Fruit fly (Drosophila melanogaster): ENCODE measurements around the gene BigH1.

BigH1 gene

dm6 chr3R:14692230-14692970 is 29.1 kb downstream of the BigH1 start:
- TF ChIP-seq Sin3A (optimal IDR thresholded peaks at IDR 0.05) (no peak), psq (optimal IDR thresholded peaks at IDR 0.05) (no peak), h (optimal IDR thresholded peaks at IDR 0.05) (no peak), insv (optimal IDR thresholded peaks at IDR 0.05) (no peak), Myc (optimal IDR thresholded peaks at IDR 0.05) (no peak), ttk (optimal IDR thresholded peaks at IDR 0.05) (no peak)

- TF ChIP-seq psq (optimal IDR thresholded peaks at IDR 0.05) (no peak), ttk (optimal IDR thresholded peaks at IDR 0.05) (no peak), Sin3A (optimal IDR thresholded peaks at IDR 0.05) (no peak), insv (optimal IDR thresholded peaks at IDR 0.05) (no peak), Myc (optimal IDR thresholded peaks at IDR 0.05) (no peak), h (optimal IDR thresholded peaks at IDR 0.05) (no peak)
Measured at dm6 chr3R:14692971-14693253, 29.7 kb downstream of the BigH1 start.

- TF ChIP-seq Myc (optimal IDR thresholded peaks at IDR 0.05), result no peak
- TF ChIP-seq ttk (optimal IDR thresholded peaks at IDR 0.05), result no peak
- no peak for TF ChIP-seq psq (optimal IDR thresholded peaks at IDR 0.05)
- TF ChIP-seq insv (optimal IDR thresholded peaks at IDR 0.05), result no peak
- TF ChIP-seq h (optimal IDR thresholded peaks at IDR 0.05), result no peak
- no peak for TF ChIP-seq Sin3A (optimal IDR thresholded peaks at IDR 0.05)
Measured at dm6 chr3R:14694583-14694982, 31.3 kb downstream of the BigH1 start.

- TF ChIP-seq Myc (optimal IDR thresholded peaks at IDR 0.05) (no peak), Sin3A (optimal IDR thresholded peaks at IDR 0.05) (no peak), psq (optimal IDR thresholded peaks at IDR 0.05) (no peak), h (optimal IDR thresholded peaks at IDR 0.05) (no peak), insv (optimal IDR thresholded peaks at IDR 0.05) (no peak), ttk (optimal IDR thresholded peaks at IDR 0.05) (no peak)
Measured at dm6 chr3R:14695054-14695453, 31.8 kb downstream of the BigH1 start.

dm6 chr3R:14695665-14696064 is 32.4 kb downstream of the BigH1 start:
- TF ChIP-seq ttk (optimal IDR thresholded peaks at IDR 0.05) (no peak), Sin3A (optimal IDR thresholded peaks at IDR 0.05) (no peak), h (optimal IDR thresholded peaks at IDR 0.05) (no peak), psq (optimal IDR thresholded peaks at IDR 0.05) (no peak), insv (optimal IDR thresholded peaks at IDR 0.05) (no peak)

- TF ChIP-seq insv (optimal IDR thresholded peaks at IDR 0.05) (no peak), Myc (optimal IDR thresholded peaks at IDR 0.05) (no peak), ttk (optimal IDR thresholded peaks at IDR 0.05) (no peak), h (optimal IDR thresholded peaks at IDR 0.05) (no peak), Sin3A (optimal IDR thresholded peaks at IDR 0.05) (no peak), psq (optimal IDR thresholded peaks at IDR 0.05) (no peak)
Measured at dm6 chr3R:14696949-14697513, 33.8 kb downstream of the BigH1 start, which contains the start of gene Meltrin. Gene Meltrin (minus strand): TSS chr3R:14697292.

- no peak for TF ChIP-seq ttk (optimal IDR thresholded peaks at IDR 0.05)
- TF ChIP-seq Myc (optimal IDR thresholded peaks at IDR 0.05), result no peak
- TF ChIP-seq Sin3A (optimal IDR thresholded peaks at IDR 0.05), result no peak
- no peak for TF ChIP-seq insv (optimal IDR thresholded peaks at IDR 0.05)
- TF ChIP-seq psq (optimal IDR thresholded peaks at IDR 0.05), result no peak
- no peak for TF ChIP-seq h (optimal IDR thresholded peaks at IDR 0.05)
Measured at dm6 chr3R:14703302-14704192, 40.3 kb downstream of the BigH1 start.

dm6 chr3R:14705270-14705669 is 42.0 kb downstream of the BigH1 start:
- TF ChIP-seq insv (optimal IDR thresholded peaks at IDR 0.05) (no peak), ttk (optimal IDR thresholded peaks at IDR 0.05) (no peak), h (optimal IDR thresholded peaks at IDR 0.05) (no peak), Myc (optimal IDR thresholded peaks at IDR 0.05) (no peak), psq (optimal IDR thresholded peaks at IDR 0.05) (no peak), Sin3A (optimal IDR thresholded peaks at IDR 0.05) (no peak)

- TF ChIP-seq Sin3A (optimal IDR thresholded peaks at IDR 0.05) (no peak), ttk (optimal IDR thresholded peaks at IDR 0.05) (no peak), insv (optimal IDR thresholded peaks at IDR 0.05) (no peak), h (optimal IDR thresholded peaks at IDR 0.05) (no peak), psq (optimal IDR thresholded peaks at IDR 0.05) (no peak), Myc (optimal IDR thresholded peaks at IDR 0.05) (no peak)
Measured at dm6 chr3R:14706354-14706753, 43.1 kb downstream of the BigH1 start.

- no peak for TF ChIP-seq Sin3A (optimal IDR thresholded peaks at IDR 0.05)
Measured at dm6 chr3R:14706860-14707259, 43.6 kb downstream of the BigH1 start.

- TF ChIP-seq insv (optimal IDR thresholded peaks at IDR 0.05) (no peak), ttk (optimal IDR thresholded peaks at IDR 0.05) (no peak), Myc (optimal IDR thresholded peaks at IDR 0.05) (no peak), h (optimal IDR thresholded peaks at IDR 0.05) (no peak), Sin3A (optimal IDR thresholded peaks at IDR 0.05) (no peak), psq (optimal IDR thresholded peaks at IDR 0.05) (no peak)
Measured at dm6 chr3R:14707703-14708643, 44.7 kb downstream of the BigH1 start.

All from Kc167 (cell line).